Worm (Caenorhabditis elegans): ENCODE data around the gene acr-7.

- TF ChIP-seq snu-23 (GFP tag; optimal IDR thresholded peaks at IDR 0.05) (peak; percentile 52), nhr-76 (tag; optimal IDR thresholded peaks at IDR 0.05) (no peak), nhr-71 (tag; optimal IDR thresholded peaks at IDR 0.05) (peak; percentile 74), egl-27 (tag; optimal IDR thresholded peaks at IDR 0.05) (no peak), unc-62 (GFP tag; optimal IDR thresholded peaks at IDR 0.05) (no peak), zag-1 (tag; optimal IDR thresholded peaks at IDR 0.05) (no peak), lsy-2 (tag; optimal IDR thresholded peaks at IDR 0.05) (peak in 1 of 2 experiments; percentile 16), ceh-63 (GFP tag; optimal IDR thresholded peaks at IDR 0.05) (no peak), sox-4 (tag; optimal IDR thresholded peaks at IDR 0.05) (no peak), grh-1 (GFP tag; IDR thresholded peaks at IDR 0.05) (peak; percentile 90)
These were observed 42.7 kb downstream of the acr-7 start for ce11 chrII:7806872-7807271.

Measured in whole organism, L1 larva.